Fruit fly (Drosophila melanogaster): Measurements from ENCODE around the gene CG6621.
A peak's percentile ranks its signal among the peaks of the same experiment; 100 is the strongest.

CG6621 gene

DNA sequence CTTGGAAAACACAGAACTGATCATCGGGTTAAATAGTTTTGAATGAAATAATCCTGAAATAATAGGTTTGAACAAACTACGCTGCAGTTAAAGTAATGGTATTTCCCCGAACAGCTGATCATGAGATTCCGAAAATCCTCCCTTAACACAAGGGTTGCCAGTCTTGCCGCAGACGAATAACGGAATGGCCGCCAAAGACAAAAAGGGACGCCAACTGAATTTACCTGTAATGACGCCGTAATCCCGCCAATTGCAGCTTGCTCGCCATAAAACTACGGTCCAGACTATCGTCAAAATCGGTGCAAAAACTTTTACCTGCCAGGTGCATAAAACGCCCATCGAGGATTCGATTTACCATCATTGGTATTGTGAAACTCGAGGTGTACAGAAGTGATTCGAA is 36.7 kb downstream of the CG6621 start, which contains the start of gene CG4570:
Gene CG4570, plus strand, starts transcription at position 190 of the 400 bp plus-strand sequence.
- TF ChIP-seq pan (optimal IDR thresholded peaks at IDR 0.05) (no peak), psq (optimal IDR thresholded peaks at IDR 0.05) (no peak), CG8478 (optimal IDR thresholded peaks at IDR 0.05) (no peak), usp (GFP tag; optimal IDR thresholded peaks at IDR 0.05) (no peak), Dll (optimal IDR thresholded peaks at IDR 0.05) (no peak), EcR (GFP tag; optimal IDR thresholded peaks at IDR 0.05) (no peak)

DNA sequence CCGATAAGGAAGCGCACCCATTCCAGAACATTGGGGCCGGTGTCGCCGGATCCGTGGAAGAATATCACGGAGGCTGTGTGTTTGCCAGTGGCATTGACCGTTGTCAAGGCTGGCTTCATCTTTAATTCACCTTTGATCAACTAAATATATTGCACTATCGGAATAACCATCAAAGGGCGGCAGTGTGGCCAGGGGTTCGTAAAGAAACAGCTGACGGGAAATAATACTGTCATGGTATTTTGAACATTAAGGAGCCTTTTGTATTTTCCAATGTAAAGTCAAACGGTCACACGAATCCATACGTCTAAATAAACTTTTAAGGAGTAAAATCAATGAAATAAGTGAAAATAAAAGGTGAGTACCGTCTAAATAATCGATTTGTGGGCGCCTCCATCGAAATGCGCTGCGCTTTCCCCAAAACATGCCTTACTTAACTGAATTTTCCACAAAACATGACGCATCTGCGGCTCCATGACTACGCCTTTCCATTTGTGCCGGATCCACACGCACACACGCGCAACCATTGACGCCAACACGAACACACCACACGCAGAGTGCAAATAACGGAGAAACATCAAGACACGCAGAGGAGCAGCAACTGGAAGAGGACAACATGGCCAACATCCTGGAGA is 39.0 kb downstream of the CG6621 start, which contains the start of the genes CG6567 and CG4511:
Gene CG6567, minus strand, starts transcription at position 209 of the 632 bp plus-strand sequence.
Gene CG4511, plus strand, starts transcription at position 259 of the 632 bp plus-strand sequence.
- no peak for TF ChIP-seq EcR (GFP tag; optimal IDR thresholded peaks at IDR 0.05)
- no peak for TF ChIP-seq Dll (optimal IDR thresholded peaks at IDR 0.05)
- TF ChIP-seq CG8478 (optimal IDR thresholded peaks at IDR 0.05): no peak
- no peak for TF ChIP-seq psq (optimal IDR thresholded peaks at IDR 0.05)
- no peak for TF ChIP-seq usp (GFP tag; optimal IDR thresholded peaks at IDR 0.05)
- no peak for TF ChIP-seq pan (optimal IDR thresholded peaks at IDR 0.05)

DNA sequence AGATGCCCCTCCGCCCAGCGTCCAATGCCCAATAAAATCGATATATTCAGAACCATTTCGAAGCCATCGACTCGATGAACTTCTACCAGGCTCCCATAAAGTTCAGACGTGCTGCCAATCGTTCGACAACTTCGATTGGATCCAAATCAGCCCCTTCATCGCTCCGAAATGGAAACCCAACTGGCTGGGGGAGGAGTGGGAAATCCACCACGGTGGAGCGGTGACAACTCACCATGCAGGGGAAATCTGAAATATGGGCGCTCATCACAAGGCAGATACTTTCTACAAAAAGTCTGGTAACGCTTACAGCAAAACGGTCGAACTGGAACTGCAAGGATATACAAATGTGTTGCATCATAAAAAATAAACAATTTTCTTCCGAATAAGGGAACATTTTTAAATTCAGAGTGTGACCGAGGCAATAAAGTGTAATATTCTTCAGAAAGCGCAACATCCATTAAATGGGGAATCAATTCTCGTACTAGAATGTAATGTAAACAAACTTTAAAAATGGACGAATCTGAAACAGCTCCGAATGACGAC is 41.0 kb downstream of the CG6621 start, which contains the start of gene CG4565:
Gene CG4565, plus strand, starts transcription at position 493 of the 543 bp plus-strand sequence.
- no peak for TF ChIP-seq psq (optimal IDR thresholded peaks at IDR 0.05)
- no peak for TF ChIP-seq EcR (GFP tag; optimal IDR thresholded peaks at IDR 0.05)
- TF ChIP-seq pan (optimal IDR thresholded peaks at IDR 0.05): no peak
- no peak for TF ChIP-seq usp (GFP tag; optimal IDR thresholded peaks at IDR 0.05)
- no peak for TF ChIP-seq CG8478 (optimal IDR thresholded peaks at IDR 0.05)

DNA sequence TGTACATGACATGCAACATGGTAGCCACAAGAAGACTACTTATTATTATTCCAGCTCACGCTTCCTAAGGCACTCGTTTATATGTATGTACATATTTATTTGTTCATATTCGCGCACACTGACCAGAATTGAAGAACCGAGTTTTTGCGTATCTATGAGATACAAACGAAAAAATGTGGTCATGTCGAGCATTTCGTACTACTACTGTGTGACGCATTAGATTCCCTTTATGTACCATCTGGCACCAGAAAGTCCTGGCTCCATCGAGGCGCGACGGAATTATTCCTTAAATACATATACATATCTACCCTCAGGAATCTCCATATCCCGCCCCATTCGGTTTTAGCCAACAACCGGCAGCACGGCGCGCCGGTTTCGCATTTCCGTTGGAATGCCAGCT is 42.7 kb downstream of the CG6621 start:
- peak; percentile 44 for TF ChIP-seq pan (optimal IDR thresholded peaks at IDR 0.05)
- no peak for TF ChIP-seq EcR (GFP tag; optimal IDR thresholded peaks at IDR 0.05)
- TF ChIP-seq Dll (optimal IDR thresholded peaks at IDR 0.05): no peak
- no peak for TF ChIP-seq psq (optimal IDR thresholded peaks at IDR 0.05)
- no peak for TF ChIP-seq CG8478 (optimal IDR thresholded peaks at IDR 0.05)
- no peak for TF ChIP-seq usp (GFP tag; optimal IDR thresholded peaks at IDR 0.05)

DNA sequence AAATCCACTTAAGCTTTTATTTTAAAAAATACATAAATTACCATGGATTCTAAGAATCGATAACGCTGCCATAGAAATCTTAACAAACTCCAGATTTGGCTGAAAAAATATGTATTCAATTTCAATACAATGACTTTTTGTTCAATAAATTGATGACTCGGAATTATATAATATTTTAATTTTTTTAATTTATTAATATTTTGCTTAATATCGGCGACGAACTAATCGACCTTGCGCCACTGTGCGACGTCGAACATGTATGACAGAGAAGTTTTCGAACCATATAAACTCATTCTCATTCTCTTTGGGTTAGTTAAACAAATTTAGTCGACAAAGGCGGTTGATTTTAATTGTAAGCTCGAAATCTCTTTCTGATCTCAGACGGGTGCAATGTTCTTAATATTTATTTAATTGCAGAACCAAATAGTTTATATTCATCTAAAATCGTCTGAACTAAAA is 43.8 kb downstream of the CG6621 start, which contains the start of gene CG42394:
Gene CG42394, plus strand, starts transcription at position 311 of the 459 bp plus-strand sequence.
- TF ChIP-seq usp (GFP tag; optimal IDR thresholded peaks at IDR 0.05): no peak
- TF ChIP-seq pan (optimal IDR thresholded peaks at IDR 0.05): no peak
- TF ChIP-seq EcR (GFP tag; optimal IDR thresholded peaks at IDR 0.05): no peak
- TF ChIP-seq CG8478 (optimal IDR thresholded peaks at IDR 0.05): no peak
- TF ChIP-seq Dll (optimal IDR thresholded peaks at IDR 0.05): no peak
- TF ChIP-seq psq (optimal IDR thresholded peaks at IDR 0.05): no peak

DNA sequence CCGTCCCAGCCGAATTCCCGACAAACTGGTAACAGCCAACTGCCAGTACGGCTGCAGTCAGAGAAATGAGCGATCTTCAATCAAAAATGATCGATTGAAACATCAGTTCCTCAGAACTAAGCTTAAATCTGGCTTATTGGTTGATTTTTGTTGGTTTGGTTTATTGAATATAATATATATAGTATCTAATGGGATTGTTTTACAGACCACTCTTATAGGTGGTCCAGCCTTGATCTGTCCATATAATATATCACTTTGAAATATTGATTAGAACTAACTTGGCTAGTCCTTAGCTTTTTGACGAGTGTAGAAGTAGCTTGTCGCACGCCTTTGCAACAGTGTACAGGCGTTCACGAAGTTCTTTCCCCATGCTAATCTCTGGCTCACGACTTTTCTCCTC is 50.9 kb downstream of the CG6621 start:
- TF ChIP-seq pan (optimal IDR thresholded peaks at IDR 0.05): no peak
- TF ChIP-seq Dll (optimal IDR thresholded peaks at IDR 0.05): no peak

All from whole organism.